Worm (Caenorhabditis elegans) whole organism, L1 larva: ENCODE data around the gene gur-5.

Source experiments
- C04F5.9 ChIP-seq: sonication (generic microtip); optimal IDR thresholded peaks from 2 replicates; lab custom pipeline; 2016; ENCODE audit warnings: missing genetic modification characterization, missing compliant biosample characterization
- C16A3.4 ChIP-seq: fragments of 150-350 bp; optimal IDR thresholded peaks from 2 replicates; lab custom pipeline; 2014; ENCODE audit warnings: missing biosample characterization, missing genetic modification characterization
- Y116A8C.19 ChIP-seq: sonication (generic microtip); optimal IDR thresholded peaks from 2 replicates; lab custom pipeline; 2016; ENCODE audit warnings: missing compliant biosample characterization, missing genetic modification characterization, borderline replicate concordance
- alr-1 ChIP-seq: fragments of 200-800 bp; sonication (Bioruptor generic); optimal IDR thresholded peaks from 2 replicates; lab custom pipeline; 2018; ENCODE audit warnings: borderline replicate concordance, mild to moderate bottlenecking, missing genetic modification characterization, missing compliant biosample characterization
- ama-1 ChIP-seq: fragments of 150-350 bp; optimal IDR thresholded peaks from 2 replicates; lab custom pipeline; 2014
- ceh-63 ChIP-seq: fragments of 200-800 bp; sonication (Bioruptor generic); optimal IDR thresholded peaks from 2 replicates; lab custom pipeline; 2018; ENCODE audit warnings: mild to moderate bottlenecking, missing genetic modification characterization, missing compliant biosample characterization
- ceh-82 ChIP-seq, 3 experiments: fragments of 150-350 bp in 1 of 3; sonication (generic microtip) in 2 of 3; optimal IDR thresholded peaks; 2 replicates each; lab custom pipeline; 2014 to 2017; ENCODE audit warnings: missing biosample characterization in 3 of 3, missing genetic modification characterization in 3 of 3
- ceh-88 ChIP-seq: fragments of 200-800 bp; sonication (Bioruptor generic); IDR thresholded peaks from 2 replicates; pipeline ENCODE4 v1.3.6; 2022; ENCODE audit warnings: missing genetic modification characterization, missing compliant biosample characterization
- dpl-1 ChIP-seq, 3 experiments: fragments of 150-350 bp in 2 of 3; sonication (generic microtip) in 1 of 3; optimal IDR thresholded peaks; 2 replicates each; lab custom pipeline; 2014 to 2017; ENCODE audit warnings: missing biosample characterization in 3 of 3, missing genetic modification characterization in 3 of 3, missing genetic modification reagents in 3 of 3
- egl-13 ChIP-seq: sonication (generic microtip); optimal IDR thresholded peaks from 2 replicates; lab custom pipeline; 2016; ENCODE audit warnings: missing genotype, missing genetic modification reagents, missing genetic modification characterization, missing compliant biosample characterization
- elt-3 ChIP-seq, 6 experiments: fragments of 150-350 bp in 1 of 6; sonication (generic microtip); optimal IDR thresholded peaks; 2 replicates each; lab custom pipeline; 2017 to 2018; ENCODE audit warnings: missing biosample characterization in 6 of 6, missing genetic modification characterization in 6 of 6, inconsistent platforms in 1 of 6
- ets-5 ChIP-seq: fragments of 200-800 bp; sonication (Bioruptor generic); IDR thresholded peaks from 2 replicates; pipeline ENCODE4 v1.3.6; 2022; ENCODE audit warnings: missing genetic modification characterization, missing compliant biosample characterization
- fkh-10 ChIP-seq: sonication (generic microtip); optimal IDR thresholded peaks from 2 replicates; lab custom pipeline; 2017; ENCODE audit warnings: missing biosample characterization, missing genetic modification reagents, missing genetic modification characterization
- fkh-4 ChIP-seq: sonication (generic microtip); optimal IDR thresholded peaks from 2 replicates; lab custom pipeline; 2016; ENCODE audit warnings: missing compliant biosample characterization, missing genetic modification characterization, borderline replicate concordance
- fkh-8 ChIP-seq: sonication (generic microtip); optimal IDR thresholded peaks from 2 replicates; lab custom pipeline; 2016; ENCODE audit warnings: mild to moderate bottlenecking, missing genetic modification characterization, missing compliant biosample characterization
- grh-1 ChIP-seq: fragments of 200-800 bp; sonication (Bioruptor generic); IDR thresholded peaks from 2 replicates; pipeline ENCODE4 v1.3.6; 2022; ENCODE audit warnings: missing genetic modification reagents, missing genetic modification characterization, missing compliant biosample characterization
- hlh-17 ChIP-seq: fragments of 200-800 bp; sonication (Bioruptor generic); optimal IDR thresholded peaks from 2 replicates; lab custom pipeline; 2018; ENCODE audit warnings: missing genetic modification characterization, mild to moderate bottlenecking, missing compliant biosample characterization, moderate library complexity, borderline replicate concordance
- hlh-4 ChIP-seq: sonication (generic microtip); optimal IDR thresholded peaks from 2 replicates; lab custom pipeline; 2016; ENCODE audit warnings: mild to moderate bottlenecking, missing genetic modification characterization, missing compliant biosample characterization
- hpl-2 ChIP-seq: fragments of 150-350 bp; optimal IDR thresholded peaks from 2 replicates; lab custom pipeline; 2014; ENCODE audit warnings: missing biosample characterization, missing genetic modification reagents, missing genetic modification characterization
- irx-1 ChIP-seq: sonication (generic microtip); optimal IDR thresholded peaks from 2 replicates; lab custom pipeline; 2016; ENCODE audit warnings: missing genetic modification characterization, missing compliant biosample characterization
- isw-1 ChIP-seq: fragments of 200-800 bp; sonication (Bioruptor generic); IDR thresholded peaks from 2 replicates; pipeline ENCODE4 v1.3.6; 2022; ENCODE audit warnings: missing genetic modification characterization, missing compliant biosample characterization
- jun-1 ChIP-seq: fragments of 150-350 bp; optimal IDR thresholded peaks from 2 replicates; lab custom pipeline; 2014; ENCODE audit warnings: missing biosample characterization, missing genetic modification reagents, missing genetic modification characterization
- lin-14 ChIP-seq: fragments of 200-800 bp; sonication (Bioruptor generic); optimal IDR thresholded peaks from 2 replicates; lab custom pipeline; 2018; ENCODE audit warnings: mild to moderate bottlenecking, missing genetic modification characterization, moderate library complexity, missing compliant biosample characterization
- lin-15B ChIP-seq: fragments of 150-350 bp; sonication (generic microtip); optimal IDR thresholded peaks from 3 replicates; lab custom pipeline; 2014; ENCODE audit warnings: missing biosample characterization, missing genetic modification characterization
- lsy-2 ChIP-seq, 2 experiments: fragments of 150-350 bp; optimal IDR thresholded peaks; 2 replicates each; lab custom pipeline; 2014; ENCODE audit warnings: missing biosample characterization in 2 of 2, missing genetic modification characterization in 2 of 2
- mab-9 ChIP-seq: fragments of 200-800 bp; sonication (Bioruptor generic); IDR thresholded peaks from 2 replicates; pipeline ENCODE4 v1.3.6; 2022; ENCODE audit warnings: missing genetic modification reagents, missing genetic modification characterization, missing compliant biosample characterization
- mdl-1 ChIP-seq, 2 experiments: fragments of 150-350 bp; optimal IDR thresholded peaks; 2 replicates each; lab custom pipeline; 2014 to 2017; ENCODE audit warnings: missing biosample characterization in 2 of 2, missing genetic modification characterization in 2 of 2, inconsistent platforms in 1 of 2
- mef-2 ChIP-seq: fragments of 150-350 bp; optimal IDR thresholded peaks from 2 replicates; lab custom pipeline; 2014; ENCODE audit warnings: missing biosample characterization, missing genetic modification characterization
- mep-1 ChIP-seq: fragments of 150-350 bp; optimal IDR thresholded peaks from 2 replicates; lab custom pipeline; 2014; ENCODE audit warnings: missing biosample characterization, missing genetic modification characterization
- nhr-11 ChIP-seq: fragments of 150-350 bp; optimal IDR thresholded peaks from 2 replicates; lab custom pipeline; 2014; ENCODE audit warnings: missing biosample characterization, missing genetic modification characterization
- nhr-12 ChIP-seq: sonication (generic microtip); optimal IDR thresholded peaks from 2 replicates; lab custom pipeline; 2017; ENCODE audit warnings: missing biosample characterization, missing genetic modification characterization
- nhr-237 ChIP-seq: fragments of 150-350 bp; optimal IDR thresholded peaks from 2 replicates; lab custom pipeline; 2014; ENCODE audit warnings: missing biosample characterization, missing genetic modification characterization
- nhr-28 ChIP-seq: fragments of 150-350 bp; optimal IDR thresholded peaks from 2 replicates; lab custom pipeline; 2014; ENCODE audit warnings: missing biosample characterization, missing genetic modification characterization
- nhr-71 ChIP-seq: sonication (generic microtip); optimal IDR thresholded peaks from 2 replicates; lab custom pipeline; 2016; ENCODE audit warnings: mild to moderate bottlenecking, missing genetic modification characterization, moderate library complexity, missing compliant biosample characterization
- nhr-76 ChIP-seq: sonication (generic microtip); optimal IDR thresholded peaks from 2 replicates; lab custom pipeline; 2017; ENCODE audit warnings: missing biosample characterization, missing genetic modification characterization
- nhr-77 ChIP-seq: fragments of 150-350 bp; optimal IDR thresholded peaks from 2 replicates; lab custom pipeline; 2014; ENCODE audit warnings: missing biosample characterization, missing genetic modification characterization
- nhr-85 ChIP-seq: sonication (generic microtip); peaks from one replicate; lab custom pipeline; 2016; ENCODE audit warnings: missing genetic modification characterization, inconsistent platforms, missing compliant biosample characterization
- nhr-90 ChIP-seq: sonication (generic microtip); optimal IDR thresholded peaks from 2 replicates; lab custom pipeline; 2016; ENCODE audit warnings: mild to moderate bottlenecking, missing genetic modification characterization, missing compliant biosample characterization; ENCODE audit not compliant: poor library complexity
- pax-3 ChIP-seq: fragments of 200-800 bp; sonication (Bioruptor generic); optimal IDR thresholded peaks from 2 replicates; lab custom pipeline; 2018; ENCODE audit warnings: mild to moderate bottlenecking, missing genetic modification characterization, moderate library complexity, missing compliant biosample characterization
- pqm-1 ChIP-seq: sonication (generic microtip); optimal IDR thresholded peaks from 3 replicates; lab custom pipeline; 2017; ENCODE audit warnings: missing biosample characterization, missing genetic modification characterization
- skn-1 ChIP-seq: fragments of 150-350 bp; optimal IDR thresholded peaks from 2 replicates; lab custom pipeline; 2014; ENCODE audit warnings: missing biosample characterization, missing genetic modification characterization
- snpc-4 ChIP-seq: fragments of 150-350 bp; optimal IDR thresholded peaks from 2 replicates; lab custom pipeline; 2014; ENCODE audit warnings: missing biosample characterization, missing genetic modification characterization
- snu-23 ChIP-seq: sonication (generic microtip); optimal IDR thresholded peaks from 2 replicates; lab custom pipeline; 2016; ENCODE audit warnings: missing genetic modification characterization, missing compliant biosample characterization
- sox-4 ChIP-seq: sonication (generic microtip); optimal IDR thresholded peaks from 2 replicates; lab custom pipeline; 2016; ENCODE audit warnings: missing genetic modification characterization, missing compliant biosample characterization
- sup-37 ChIP-seq: fragments of 200-800 bp; sonication (Bioruptor generic); optimal IDR thresholded peaks from 2 replicates; lab custom pipeline; 2018; ENCODE audit warnings: mild to moderate bottlenecking, missing genetic modification characterization, missing compliant biosample characterization
- tbx-2 ChIP-seq: sonication (generic microtip); optimal IDR thresholded peaks from 2 replicates; lab custom pipeline; 2016; ENCODE audit warnings: missing genetic modification characterization, missing compliant biosample characterization
- unc-130 ChIP-seq: fragments of 150-350 bp; optimal IDR thresholded peaks from 2 replicates; lab custom pipeline; 2017; ENCODE audit warnings: missing biosample characterization, missing genetic modification characterization, inconsistent platforms
- vab-15 ChIP-seq: sonication (generic microtip); optimal IDR thresholded peaks from 2 replicates; lab custom pipeline; 2017; ENCODE audit warnings: missing genotype, mild to moderate bottlenecking, missing genetic modification characterization, missing compliant biosample characterization
- xbp-1 ChIP-seq: sonication (generic microtip); optimal IDR thresholded peaks from 2 replicates; lab custom pipeline; 2016; ENCODE audit warnings: missing genetic modification characterization, missing compliant biosample characterization
- zip-4 ChIP-seq: fragments of 200-800 bp; sonication (Bioruptor generic); optimal IDR thresholded peaks from 2 replicates; lab custom pipeline; 2018; ENCODE audit warnings: mild to moderate bottlenecking, missing genetic modification characterization, moderate library complexity, missing compliant biosample characterization
- ztf-11 ChIP-seq, 2 experiments: sonication (generic microtip); optimal IDR thresholded peaks; 2 replicates each; lab custom pipeline; 2016 to 2017; ENCODE audit warnings: missing genetic modification characterization in 2 of 2, missing biosample characterization in 1 of 2, missing compliant biosample characterization in 1 of 2

Gene gur-5

ce11 chrII:5271729-5272322, 13.3 kb upstream of the gur-5 start, which contains the start of gene drn-1:
drn-1 (minus strand) TSS chrII:5271845.
- TF ChIP-seq mef-2 (tag; lab: Kevin White, UChicago) = no peak
- no peak for TF ChIP-seq ztf-11 (tag; optimal IDR thresholded peaks at IDR 0.05; lab: Kevin White, UChicago)
- no peak for TF ChIP-seq sox-4
- no peak for TF ChIP-seq ets-5 (GFP tag; lab: Robert Waterston, UW)
- TF ChIP-seq ama-1 (lab: Kevin White, UChicago) = no peak
- peak; percentile 82 for TF ChIP-seq lin-14
- no peak for TF ChIP-seq ceh-63
- TF ChIP-seq nhr-77 (tag; lab: Kevin White, UChicago) = no peak
- peak; percentile 31 for TF ChIP-seq tbx-2 (tag; lab: Kevin White, UChicago)
- no peak for TF ChIP-seq ceh-88 (GFP tag; lab: Robert Waterston, UW)
- no peak for TF ChIP-seq skn-1
- no peak for TF ChIP-seq C04F5.9
- peak in 1 of 2 experiments; percentile 4 for TF ChIP-seq lsy-2 (tag; optimal IDR thresholded peaks at IDR 0.05; lab: Kevin White, UChicago)
- no peak for TF ChIP-seq isw-1 (GFP tag; lab: Robert Waterston, UW)
- TF ChIP-seq grh-1 = no peak
- TF ChIP-seq unc-130 (tag; lab: Kevin White, UChicago) = no peak
- no peak for TF ChIP-seq Y116A8C.19 (tag; lab: Kevin White, UChicago)
- no peak for TF ChIP-seq hpl-2 (GFP tag; lab: Kevin White, UChicago)
- no peak for TF ChIP-seq zip-4
- no peak for TF ChIP-seq jun-1 (tag; lab: Kevin White, UChicago)
- TF ChIP-seq alr-1 (tag; lab: Kevin White, UChicago) = no peak
- no peak for TF ChIP-seq nhr-12 (tag; lab: Kevin White, UChicago)
- TF ChIP-seq mab-9 = no peak
- no peak for TF ChIP-seq nhr-85
- no peak for TF ChIP-seq xbp-1 (tag; lab: Kevin White, UChicago)
- TF ChIP-seq nhr-71 (tag; lab: Kevin White, UChicago) = peak; percentile 20
- no peak for TF ChIP-seq nhr-76 (tag; lab: Kevin White, UChicago)
- peak; percentile 91 for TF ChIP-seq fkh-10 (GFP tag; lab: Kevin White, UChicago)
- no peak for TF ChIP-seq snpc-4 (tag; lab: Kevin White, UChicago)
- no peak for TF ChIP-seq pqm-1 (tag; lab: Kevin White, UChicago)
- peak in 1 of 3 experiments; percentile 2 for TF ChIP-seq dpl-1 (GFP tag; optimal IDR thresholded peaks at IDR 0.05; lab: Kevin White, UChicago)
- TF ChIP-seq fkh-4 = no peak
- TF ChIP-seq C16A3.4 (tag; lab: Kevin White, UChicago) = no peak

- TF ChIP-seq lin-14 (peak; percentile 90), hpl-2 (GFP tag; lab: Kevin White, UChicago) (no peak), alr-1 (tag; lab: Kevin White, UChicago) (no peak), fkh-8 (tag; lab: Kevin White, UChicago) (peak; percentile 37), nhr-237 (no peak), egl-13 (tag; lab: Kevin White, UChicago) (no peak), sox-4 (no peak), mdl-1 (tag; optimal IDR thresholded peaks at IDR 0.05; lab: Kevin White, UChicago) (no peak), sup-37 (GFP tag; lab: Kevin White, UChicago) (no peak), jun-1 (tag; lab: Kevin White, UChicago) (no peak), vab-15 (no peak), elt-3 (tag; optimal IDR thresholded peaks at IDR 0.05; lab: Kevin White, UChicago) (no peak), skn-1 (no peak), ceh-82 (tag; optimal IDR thresholded peaks at IDR 0.05; lab: Kevin White, UChicago) (peak in 1 of 3 experiments; percentile 19), hlh-4 (tag; lab: Kevin White, UChicago) (no peak), pax-3 (tag; lab: Kevin White, UChicago) (no peak), pqm-1 (tag; lab: Kevin White, UChicago) (no peak), nhr-28 (tag; lab: Kevin White, UChicago) (no peak), lin-15B (tag; lab: Kevin White, UChicago) (no peak), nhr-11 (tag; lab: Kevin White, UChicago) (no peak), nhr-71 (tag; lab: Kevin White, UChicago) (peak; percentile 34), Y116A8C.19 (tag; lab: Kevin White, UChicago) (no peak), ama-1 (lab: Kevin White, UChicago) (no peak), nhr-90 (tag; lab: Kevin White, UChicago) (no peak), hlh-17 (GFP tag; lab: Kevin White, UChicago) (no peak), unc-130 (tag; lab: Kevin White, UChicago) (no peak), snu-23 (GFP tag; lab: Kevin White, UChicago) (peak; percentile 6), mep-1 (no peak), irx-1 (no peak)
These were observed 8.4 kb upstream of the gur-5 start for ce11 chrII:5276736-5277135.
